Fruit fly (Drosophila melanogaster) whole organism, embryonic: ENCODE measurements around the gene CG14194.
A peak's percentile ranks its signal among the peaks of the same experiment; 100 is the strongest.

ENCODE experiments used
- Awh ChIP-seq: fragments of 200-800 bp; sonication (Bioruptor generic); IDR thresholded peaks from 2 replicates; pipeline ENCODE4, ENCODE4 v1.3.6; 2022; ENCODE audit warnings: missing biosample characterization, missing genetic modification characterization
- CG1024 ChIP-seq: fragments of 200-800 bp; sonication (Bioruptor generic); IDR thresholded peaks from 2 replicates; pipeline ENCODE4 v1.3.6; 2022; ENCODE audit warnings: missing biosample characterization, missing genetic modification characterization
- CG10321 ChIP-seq: fragments of 200-800 bp; sonication (Bioruptor generic); IDR thresholded peaks from 2 replicates; pipeline ENCODE4 v1.3.6; 2022; ENCODE audit warnings: missing biosample characterization, missing genetic modification characterization
- CG11247 ChIP-seq: fragments of 200-800 bp; sonication (Bioruptor generic); IDR thresholded peaks from 2 replicates; pipeline ENCODE4 v1.3.6; 2022; ENCODE audit warnings: missing biosample characterization, missing genetic modification characterization
- CG14050 ChIP-seq: fragments of 200-800 bp; sonication (Bioruptor generic); IDR thresholded peaks from 3 replicates; pipeline ENCODE4 v1.3.6; 2022; ENCODE audit warnings: missing biosample characterization, missing genetic modification characterization
- CG14860 ChIP-seq: fragments of 200-800 bp; sonication (Bioruptor generic); IDR thresholded peaks from 3 replicates; pipeline ENCODE4 v1.3.6; 2022; ENCODE audit warnings: missing biosample characterization, missing genetic modification characterization; ENCODE audit not compliant: partially characterized antibody
- CG14965 ChIP-seq: fragments of 200-800 bp; sonication (Bioruptor generic); optimal IDR thresholded peaks from 2 replicates; lab custom pipeline; 2016; ENCODE audit warnings: missing biosample characterization, missing genetic modification characterization, borderline replicate concordance
- CG15696 ChIP-seq: fragments of 200-800 bp; sonication (Bioruptor generic); optimal IDR thresholded peaks from 2 replicates; lab custom pipeline; 2019; ENCODE audit warnings: missing biosample characterization, mild to moderate bottlenecking, missing genetic modification characterization, moderate library complexity
- CG17385 ChIP-seq: fragments of 200-800 bp; sonication (Bioruptor generic); optimal IDR thresholded peaks from 3 replicates; lab custom pipeline; 2018; ENCODE audit warnings: missing biosample characterization, mild to moderate bottlenecking, missing genetic modification characterization
- CG17829 ChIP-seq: fragments of 200-800 bp; optimal IDR thresholded peaks from 2 replicates; lab custom pipeline; 2019; ENCODE audit warnings: missing biosample characterization, mild to moderate bottlenecking, missing genetic modification characterization, moderate library complexity
- CG18619 ChIP-seq: fragments of 200-800 bp; sonication (Bioruptor generic); optimal IDR thresholded peaks from 3 replicates; lab custom pipeline; 2017; ENCODE audit warnings: missing biosample characterization, mild to moderate bottlenecking, missing genetic modification characterization
- CG30020 ChIP-seq: fragments of 200-800 bp; optimal IDR thresholded peaks from 2 replicates; lab custom pipeline; 2019; ENCODE audit warnings: missing biosample characterization, mild to moderate bottlenecking, missing genetic modification characterization, moderate library complexity
- CG32532 ChIP-seq: fragments of 200-800 bp; sonication (Bioruptor generic); IDR thresholded peaks from 2 replicates; pipeline ENCODE4 v1.3.6; 2022; ENCODE audit warnings: missing biosample characterization, missing genetic modification characterization
- CG33557 ChIP-seq: fragments of 200-800 bp; sonication (Bioruptor generic); optimal IDR thresholded peaks from 2 replicates; lab custom pipeline; 2019; ENCODE audit warnings: missing biosample characterization, mild to moderate bottlenecking, missing genetic modification characterization, moderate library complexity
- CG34422 ChIP-seq: fragments of 200-800 bp; sonication (Bioruptor generic); IDR thresholded peaks from 3 replicates; pipeline ENCODE4 v1.3.6; 2022; ENCODE audit warnings: missing biosample characterization, missing genetic modification characterization
- CG3847 ChIP-seq: fragments of 200-800 bp; sonication (Bioruptor generic); IDR thresholded peaks from 2 replicates; pipeline ENCODE4 v1.3.6; 2022; ENCODE audit warnings: missing biosample characterization, missing genetic modification characterization
- CG8290 ChIP-seq, 3 experiments: fragments of 200-800 bp; sonication (Bioruptor generic); optimal IDR thresholded peaks; 2 replicates each; lab custom pipeline; 2016 to 2019; ENCODE audit warnings: missing biosample characterization in 3 of 3, missing genetic modification characterization in 3 of 3, mild to moderate bottlenecking in 2 of 3, moderate library complexity in 1 of 3
- CG9817 ChIP-seq: fragments of 200-800 bp; sonication (Bioruptor generic); optimal IDR thresholded peaks from 2 replicates; lab custom pipeline; 2018; ENCODE audit warnings: missing biosample characterization, mild to moderate bottlenecking, missing genetic modification characterization, moderate library complexity
- Drgx ChIP-seq: fragments of 200-800 bp; sonication (Bioruptor generic); IDR thresholded peaks from 2 replicates; pipeline ENCODE4 v1.3.6; 2022; ENCODE audit warnings: missing biosample characterization, missing genetic modification characterization
- Gug ChIP-seq: fragments of 200-800 bp; sonication (Bioruptor generic); IDR thresholded peaks from 4 replicates; pipeline ENCODE4 v1.3.6; 2022; ENCODE audit warnings: missing biosample characterization, missing genetic modification characterization
- Lim3 ChIP-seq: fragments of 200-800 bp; sonication (Bioruptor generic); IDR thresholded peaks from 2 replicates; pipeline ENCODE4 v1.3.6; 2022; ENCODE audit warnings: missing biosample characterization, missing genetic modification characterization
- MBD-R2 ChIP-seq: fragments of 200-800 bp; sonication (Bioruptor generic); IDR thresholded peaks from 2 replicates; pipeline ENCODE4 v1.3.6; 2022; ENCODE audit warnings: missing biosample characterization, missing genetic modification characterization
- Nf-YC ChIP-seq: fragments of 200-800 bp; optimal IDR thresholded peaks from 3 replicates; lab custom pipeline; 2019; ENCODE audit warnings: missing biosample characterization, mild to moderate bottlenecking, missing genetic modification characterization, moderate library complexity
- Optix ChIP-seq: fragments of 200-800 bp; sonication (Bioruptor generic); IDR thresholded peaks from 3 replicates; pipeline ENCODE4 v1.3.6; 2022; ENCODE audit warnings: missing biosample characterization, missing genetic modification characterization
- Poxn ChIP-seq: fragments of 200-800 bp; sonication (Bioruptor generic); IDR thresholded peaks from 2 replicates; pipeline ENCODE4 v1.3.6; 2022; ENCODE audit warnings: missing biosample characterization, missing genetic modification characterization
- TFAM ChIP-seq: fragments of 200-800 bp; sonication (Bioruptor generic); optimal IDR thresholded peaks from 2 replicates; lab custom pipeline; 2017; ENCODE audit warnings: missing biosample characterization, missing genetic modification characterization, inconsistent platforms
- Trl ChIP-seq, 3 experiments: fragments of >200 bp in 2 of 3; fragments of 200-800 bp in 1 of 3; sonication (Bioruptor generic) in 1 of 3; optimal IDR thresholded peaks; 2 replicates in 1 of 3; 3 replicates in 2 of 3; lab custom pipeline; 2016 to 2017; ENCODE audit warnings: missing biosample characterization in 1 of 3, missing genetic modification characterization in 1 of 3
- aop ChIP-seq: fragments of 200-800 bp; sonication (Bioruptor generic); IDR thresholded peaks from 2 replicates; pipeline ENCODE4 v1.3.6; 2022; ENCODE audit warnings: missing biosample characterization, missing genetic modification characterization
- ap ChIP-seq: fragments of 200-800 bp; sonication (Bioruptor generic); IDR thresholded peaks from 2 replicates; pipeline ENCODE4 v1.3.6; 2022; ENCODE audit warnings: missing biosample characterization, missing genetic modification characterization
- bbx ChIP-seq: fragments of 200-800 bp; sonication (Bioruptor generic); IDR thresholded peaks from 2 replicates; pipeline ENCODE4 v1.3.6; 2022; ENCODE audit warnings: missing biosample characterization, missing genetic modification characterization; ENCODE audit not compliant: partially characterized antibody
- bcd ChIP-seq: fragments of 200-800 bp; sonication (Bioruptor generic); optimal IDR thresholded peaks from 2 replicates; lab custom pipeline; 2017; ENCODE audit warnings: missing biosample characterization, mild to moderate bottlenecking, missing genetic modification characterization
- bsh ChIP-seq, 2 experiments: fragments of 200-800 bp; sonication (Bioruptor generic); optimal IDR thresholded peaks; 2 replicates each; lab custom pipeline; 2017 to 2018; ENCODE audit warnings: mild to moderate bottlenecking in 2 of 2, missing biosample characterization in 2 of 2, missing genetic modification characterization in 2 of 2, moderate library complexity in 1 of 2
- chif ChIP-seq, 2 experiments: fragments of 200-800 bp; sonication (Bioruptor generic); optimal IDR thresholded peaks; 3 replicates each; lab custom pipeline; 2016; ENCODE audit warnings: missing biosample characterization in 2 of 2, missing genetic modification characterization in 2 of 2
- chinmo ChIP-seq: fragments of 200-800 bp; sonication (Bioruptor generic); IDR thresholded peaks from 4 replicates; pipeline ENCODE4 v1.3.6; 2022; ENCODE audit warnings: missing biosample characterization, missing genetic modification characterization; ENCODE audit not compliant: partially characterized antibody
- corto ChIP-seq: fragments of 200-800 bp; sonication (Bioruptor generic); optimal IDR thresholded peaks from 2 replicates; lab custom pipeline; 2016; ENCODE audit warnings: missing biosample characterization, mild to moderate bottlenecking, missing genetic modification characterization, moderate library complexity
- eve ChIP-seq, 2 experiments: fragments of >200 bp; optimal IDR thresholded peaks; 2 replicates each; lab custom pipeline; 2017; ENCODE audit warnings: missing biosample characterization in 2 of 2, missing genetic modification characterization in 2 of 2
- ftz-f1 ChIP-seq: fragments of 200-800 bp; sonication (Bioruptor generic); optimal IDR thresholded peaks from 2 replicates; lab custom pipeline; 2016; ENCODE audit warnings: missing biosample characterization, missing genetic modification characterization
- hbn ChIP-seq: fragments of 200-800 bp; sonication (Bioruptor generic); IDR thresholded peaks from 2 replicates; pipeline ENCODE4 v1.3.6; 2022; ENCODE audit warnings: missing biosample characterization, missing genetic modification characterization; ENCODE audit not compliant: partially characterized antibody
- hth ChIP-seq: fragments of >200 bp; optimal IDR thresholded peaks from 2 replicates; lab custom pipeline; 2017; ENCODE audit warnings: inconsistent platforms
- lbe ChIP-seq: fragments of 200-800 bp; sonication (Bioruptor generic); optimal IDR thresholded peaks from 2 replicates; lab custom pipeline; 2016; ENCODE audit warnings: missing biosample characterization, mild to moderate bottlenecking, missing genetic modification characterization
- odd ChIP-seq: fragments of 200-800 bp; sonication (Bioruptor generic); optimal IDR thresholded peaks from 2 replicates; lab custom pipeline; 2017; ENCODE audit warnings: missing biosample characterization, mild to moderate bottlenecking, missing genetic modification characterization
- pan ChIP-seq, 4 experiments: fragments of >200 bp in 3 of 4; fragments of 200-800 bp in 1 of 4; sonication (Bioruptor generic) in 1 of 4; optimal IDR thresholded peaks in 3 of 4; IDR thresholded peaks in 1 of 4; 2 replicates each; pipeline versions ENCODE4 v1.3.6 to Lab custom; 2017 to 2022; ENCODE audit warnings: missing biosample characterization in 2 of 4, missing genetic modification characterization in 2 of 4, mixed read lengths in 1 of 4
- sqz ChIP-seq: fragments of 200-800 bp; sonication (Bioruptor generic); optimal IDR thresholded peaks from 3 replicates; lab custom pipeline; 2018; ENCODE audit warnings: missing biosample characterization, mild to moderate bottlenecking, missing genetic modification characterization
- sug ChIP-seq: fragments of 200-800 bp; optimal IDR thresholded peaks from 2 replicates; lab custom pipeline; 2019; ENCODE audit warnings: missing biosample characterization, mild to moderate bottlenecking, missing genetic modification characterization, moderate library complexity
- tup ChIP-seq: fragments of 200-800 bp; sonication (Bioruptor generic); optimal IDR thresholded peaks from 2 replicates; lab custom pipeline; 2016; ENCODE audit warnings: missing biosample characterization, mild to moderate bottlenecking, missing genetic modification characterization, moderate library complexity
- wdn ChIP-seq: fragments of 200-800 bp; sonication (Bioruptor generic); IDR thresholded peaks from 2 replicates; pipeline ENCODE4 v1.3.6; 2022; ENCODE audit warnings: missing biosample characterization, missing genetic modification characterization
- zen2 ChIP-seq: fragments of 200-800 bp; sonication (Bioruptor generic); IDR thresholded peaks from 3 replicates; pipeline ENCODE4 v1.3.6; 2022; ENCODE audit warnings: missing biosample characterization, missing genetic modification characterization; ENCODE audit not compliant: partially characterized antibody

CG14194 gene

DNA sequence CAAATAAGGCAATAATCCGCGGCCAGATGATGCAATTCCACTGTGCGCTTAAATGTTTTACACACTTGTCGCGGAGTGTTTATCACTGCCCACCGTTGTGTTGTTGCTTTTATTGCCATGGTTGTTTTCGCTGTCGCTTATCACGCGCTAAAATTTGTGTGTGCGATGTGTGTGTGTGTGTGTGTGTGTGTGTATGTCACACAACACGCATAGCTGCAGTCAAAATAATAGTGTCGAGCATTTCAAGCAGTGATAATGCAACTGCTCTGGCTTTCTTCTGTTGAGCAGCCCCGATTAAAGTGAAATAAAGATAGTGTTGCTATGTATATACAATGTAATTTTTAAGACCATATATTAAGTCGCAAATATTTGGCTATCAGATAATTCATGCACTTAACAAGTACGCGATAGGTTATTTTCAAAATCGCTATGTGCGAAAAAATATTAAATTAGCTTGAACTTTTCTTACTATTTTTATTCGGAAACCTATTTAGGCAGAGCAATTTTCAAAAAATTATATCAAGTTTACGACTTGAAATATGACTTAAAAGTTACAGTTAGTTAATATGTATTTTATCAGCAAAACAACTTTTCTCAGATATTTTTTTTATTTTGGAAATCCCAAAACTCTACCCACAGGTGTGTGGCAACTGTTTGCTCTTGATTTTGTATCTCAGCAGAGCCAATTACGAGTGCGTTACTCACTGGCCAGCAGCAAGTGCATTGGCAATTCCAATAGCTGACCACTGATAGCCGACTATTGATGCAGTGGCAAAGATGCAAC is 27.0 kb upstream of the CG14194 start (continued):
- TF ChIP-seq Poxn (GFP tag; lab: Robert Waterston, UW) (no peak), CG32532 (0 out of 2 replicates have a peak, but pooled peaks have one; percentile 20), CG15696 (tag; lab: Kevin White, UChicago) (no peak), CG33557 (no peak), ftz-f1 (no peak), Lim3 (GFP tag; lab: Robert Waterston, UW) (no peak), tup (no peak), aop (GFP tag; lab: Robert Waterston, UW) (no peak), sqz (GFP tag; lab: Kevin White, UChicago) (no peak), CG34422 (no peak), Nf-YC (tag; lab: Kevin White, UChicago) (peak; percentile 32), CG14050 (GFP tag; lab: Robert Waterston, UW) (no peak), sug (tag; lab: Kevin White, UChicago) (peak; percentile 39), Trl (optimal IDR thresholded peaks at IDR 0.05; lab: Kevin White, UChicago) (no peak), Trl (GFP tag; optimal IDR thresholded peaks at IDR 0.05; lab: Kevin White, UChicago) (no peak), MBD-R2 (GFP tag; lab: Robert Waterston, UW) (no peak), CG8290 (GFP tag; optimal IDR thresholded peaks at IDR 0.05; lab: Kevin White, UChicago) (no peak), CG8290 (tag; optimal IDR thresholded peaks at IDR 0.05; lab: Kevin White, UChicago) (peak in 1 of 2 experiments; percentile 61), CG18619 (GFP tag; lab: Kevin White, UChicago) (peak; percentile 37), TFAM (no peak), lbe (GFP tag; lab: Kevin White, UChicago) (no peak), CG30020 (tag; lab: Kevin White, UChicago) (no peak), Optix (GFP tag; lab: Robert Waterston, UW) (0 out of 3 replicates have a peak, but pooled peaks have one; percentile 8), CG3847 (GFP tag; lab: Robert Waterston, UW) (no peak), CG14860 (GFP tag; lab: Robert Waterston, UW) (no peak), CG17385 (GFP tag; lab: Kevin White, UChicago) (peak; percentile 52), hth (lab: Kevin White, UChicago) (no peak), Awh (GFP tag; lab: Robert Waterston, UW) (no peak), CG10321 (GFP tag; lab: Robert Waterston, UW) (no peak), chif (GFP tag; optimal IDR thresholded peaks at IDR 0.05; lab: Kevin White, UChicago) (peak; percentile 13 to 26), CG1024 (GFP tag; lab: Robert Waterston, UW) (no peak), zen2 (GFP tag; lab: Robert Waterston, UW) (no peak), CG14965 (GFP tag; lab: Kevin White, UChicago) (no peak), corto (GFP tag; lab: Kevin White, UChicago) (no peak), Gug (GFP tag; lab: Robert Waterston, UW) (peak; percentile 22; the same call in 1 of the 4 replicates), CG11247 (GFP tag; lab: Robert Waterston, UW) (no peak), hbn (GFP tag; lab: Robert Waterston, UW) (no peak), CG17829 (tag; lab: Kevin White, UChicago) (no peak), Drgx (no peak), chinmo (GFP tag; lab: Robert Waterston, UW) (0 out of 4 replicates have a peak, but pooled peaks have one; percentile 26), bcd (GFP tag; lab: Kevin White, UChicago) (peak; percentile 51), wdn (peak; percentile 17; the same call in 1 of the 2 replicates), pan (optimal IDR thresholded peaks at IDR 0.05; lab: Kevin White, UChicago) (no peak), pan (GFP tag; optimal IDR thresholded peaks at IDR 0.05 in 1 of 2, IDR thresholded peaks at IDR 0.05 in 1 of 2) (no peak), ap (GFP tag; lab: Robert Waterston, UW) (no peak), bsh (GFP tag; optimal IDR thresholded peaks at IDR 0.05; lab: Kevin White, UChicago) (peak in 1 of 2 experiments; percentile 9), bbx (no peak), odd (peak; percentile 55), CG9817 (tag; lab: Kevin White, UChicago) (peak; percentile 43), eve (GFP tag; optimal IDR thresholded peaks at IDR 0.05; lab: Kevin White, UChicago) (peak in 1 of 2 experiments; percentile 46)
